Fruit fly (Drosophila melanogaster) Kc167 (cell line): Measurements from ENCODE around the gene CG1246.

Source experiments
- Myc ChIP-seq: fragments of >200 bp; optimal IDR thresholded peaks from 2 replicates; lab custom pipeline; 2017; ENCODE audit warnings: missing external identifiers
- Sin3A ChIP-seq: fragments of >200 bp; optimal IDR thresholded peaks from 2 replicates; lab custom pipeline; 2018; ENCODE audit warnings: missing external identifiers
- h ChIP-seq: fragments of >200 bp; optimal IDR thresholded peaks from 3 replicates; lab custom pipeline; 2018; ENCODE audit warnings: missing external identifiers
- psq ChIP-seq: fragments of >200 bp; optimal IDR thresholded peaks from 2 replicates; lab custom pipeline; 2017; ENCODE audit warnings: missing external identifiers
- ttk ChIP-seq: sonication (Bioruptor generic); optimal IDR thresholded peaks from 2 replicates; lab custom pipeline; 2017; ENCODE audit warnings: missing external identifiers

- TF ChIP-seq Sin3A (lab: Kevin White, UChicago) (no peak), ttk (lab: Kevin White, UChicago) (no peak), Myc (lab: Kevin White, UChicago) (no peak), psq (lab: Kevin White, UChicago) (no peak), h (lab: Kevin White, UChicago) (no peak)
These were observed 39.0 kb upstream of the CG1246 start for dm6 chr3L:2608825-2609224.
